Worm (Caenorhabditis elegans) whole organism, young adult: ENCODE results near the gene srab-24.

Source experiments
- B0035.1 ChIP-seq: sonication (generic microtip); optimal IDR thresholded peaks from 2 replicates; lab custom pipeline; 2016; ENCODE audit warnings: missing genetic modification characterization, mild to moderate bottlenecking, missing compliant biosample characterization, missing genotype, missing genetic modification reagents
- D2030.7 ChIP-seq: fragments of 200-800 bp; sonication (Bioruptor generic); IDR thresholded peaks from 2 replicates; pipeline ENCODE4 v1.3.6; 2022; ENCODE audit warnings: missing genetic modification reagents, missing genetic modification characterization, missing compliant biosample characterization
- F22D6.2 ChIP-seq: sonication (generic microtip); optimal IDR thresholded peaks from 2 replicates; lab custom pipeline; 2016; ENCODE audit warnings: mild to moderate bottlenecking, missing genetic modification characterization, missing compliant biosample characterization
- F37B4.10 ChIP-seq: fragments of 200-800 bp; sonication (Bioruptor generic); IDR thresholded peaks from 2 replicates; pipeline ENCODE4 v1.3.6; 2022; ENCODE audit warnings: missing genetic modification characterization, missing compliant biosample characterization
- F39B2.1 ChIP-seq: fragments of 200-800 bp; sonication (Bioruptor generic); IDR thresholded peaks from 2 replicates; pipeline ENCODE4 v1.3.6; 2022; ENCODE audit warnings: missing genetic modification reagents, missing genetic modification characterization, missing compliant biosample characterization
- F55B11.4 ChIP-seq: sonication (generic microtip); optimal IDR thresholded peaks from 2 replicates; lab custom pipeline; 2016; ENCODE audit warnings: missing compliant biosample characterization, missing genetic modification characterization, borderline replicate concordance; ENCODE audit not compliant: insufficient read depth
- F57C9.4 ChIP-seq: sonication (generic microtip); optimal IDR thresholded peaks from 2 replicates; lab custom pipeline; 2017; ENCODE audit warnings: mild to moderate bottlenecking, missing genetic modification characterization, missing compliant biosample characterization
- T26A5.8 ChIP-seq: sonication (generic microtip); optimal IDR thresholded peaks from 2 replicates; lab custom pipeline; 2016; ENCODE audit warnings: missing genetic modification characterization, missing compliant biosample characterization
- Y79H2A.3 ChIP-seq: fragments of 200-800 bp; sonication (Bioruptor generic); conservative IDR thresholded peaks from 2 replicates; pipeline ENCODE4 v1.3.6; 2022; ENCODE audit warnings: missing genetic modification reagents, missing genetic modification characterization, missing compliant biosample characterization
- Y95B8A.8 ChIP-seq: fragments of 200-800 bp; sonication (Bioruptor generic); IDR thresholded peaks from 2 replicates; pipeline ENCODE4 v1.3.6; 2022; ENCODE audit warnings: missing genetic modification reagents, missing genetic modification characterization, missing compliant biosample characterization
- ZK185.1 ChIP-seq: sonication (generic microtip); optimal IDR thresholded peaks from 2 replicates; lab custom pipeline; 2016; ENCODE audit warnings: mild to moderate bottlenecking, missing genetic modification characterization, missing compliant biosample characterization; ENCODE audit not compliant: poor library complexity, severe bottlenecking
- atf-7 ChIP-seq: sonication (generic microtip); optimal IDR thresholded peaks from 2 replicates; lab custom pipeline; 2017; ENCODE audit warnings: mild to moderate bottlenecking, missing genetic modification characterization, missing compliant biosample characterization
- attf-3 ChIP-seq: fragments of 200-800 bp; sonication (Bioruptor generic); conservative IDR thresholded peaks from 2 replicates; pipeline ENCODE4 v1.3.6; 2022; ENCODE audit warnings: missing genetic modification reagents, missing genetic modification characterization, missing compliant biosample characterization
- attf-6 ChIP-seq: fragments of 200-800 bp; sonication (Bioruptor generic); IDR thresholded peaks from 2 replicates; pipeline ENCODE4 v1.3.6; 2022; ENCODE audit warnings: missing genetic modification reagents, missing genetic modification characterization, missing compliant biosample characterization
- bed-2 ChIP-seq: fragments of 200-800 bp; sonication (Bioruptor generic); IDR thresholded peaks from 2 replicates; pipeline ENCODE4 v1.3.6; 2022; ENCODE audit warnings: missing genetic modification reagents, missing genetic modification characterization, missing compliant biosample characterization
- cebp-1 ChIP-seq, 2 experiments: fragments of 200-800 bp in 1 of 2; sonication (Bioruptor generic) in 1 of 2; sonication (generic microtip) in 1 of 2; IDR thresholded peaks in 1 of 2; optimal IDR thresholded peaks in 1 of 2; 2 replicates each; pipeline versions ENCODE4 v1.3.6 to Lab custom; 2017 to 2022; ENCODE audit warnings: missing compliant biosample characterization in 2 of 2, missing genetic modification characterization in 2 of 2, mild to moderate bottlenecking in 1 of 2, missing genetic modification reagents in 1 of 2, moderate library complexity in 1 of 2
- cebp-2 ChIP-seq: fragments of 200-800 bp; sonication (Bioruptor generic); IDR thresholded peaks from 2 replicates; pipeline ENCODE4 v1.3.6; 2022; ENCODE audit warnings: missing genetic modification characterization, missing compliant biosample characterization
- ceh-27 ChIP-seq: fragments of 200-800 bp; sonication (Bioruptor generic); optimal IDR thresholded peaks from 2 replicates; lab custom pipeline; 2018; ENCODE audit warnings: mild to moderate bottlenecking, missing genetic modification characterization, moderate library complexity, missing compliant biosample characterization
- him-1 ChIP-seq: sonication (generic microtip); optimal IDR thresholded peaks from 2 replicates; lab custom pipeline; 2016; ENCODE audit warnings: missing genotype, missing genetic modification reagents, missing genetic modification characterization, missing compliant biosample characterization
- hmg-20 ChIP-seq: fragments of 200-800 bp; sonication (Bioruptor generic); IDR thresholded peaks from 2 replicates; pipeline ENCODE4 v1.3.6; 2022; ENCODE audit warnings: missing genetic modification reagents, missing genetic modification characterization, missing compliant biosample characterization
- hrde-1 ChIP-seq: sonication (generic microtip); optimal IDR thresholded peaks from 2 replicates; lab custom pipeline; 2016; ENCODE audit warnings: missing genetic modification characterization, mild to moderate bottlenecking, missing compliant biosample characterization, moderate library complexity, missing genotype, missing genetic modification reagents, borderline replicate concordance
- hsf-1 ChIP-seq: fragments of 200-800 bp; sonication (Bioruptor generic); IDR thresholded peaks from 2 replicates; pipeline ENCODE4 v1.3.6; 2022; ENCODE audit warnings: missing genetic modification reagents, missing genetic modification characterization, missing compliant biosample characterization
- lag-1 ChIP-seq: fragments of 200-800 bp; sonication (Bioruptor generic); IDR thresholded peaks from 2 replicates; pipeline ENCODE4 v1.3.6; 2022; ENCODE audit warnings: missing genetic modification reagents, missing genetic modification characterization, missing compliant biosample characterization
- let-607 ChIP-seq, 2 experiments: fragments of 200-800 bp in 1 of 2; sonication (Bioruptor generic) in 1 of 2; sonication (generic microtip) in 1 of 2; optimal IDR thresholded peaks; 2 replicates each; lab custom pipeline; 2016 to 2018; ENCODE audit warnings: mild to moderate bottlenecking in 2 of 2, missing compliant biosample characterization in 2 of 2, missing genetic modification characterization in 2 of 2, moderate library complexity in 2 of 2, missing genotype in 1 of 2
- lir-1 ChIP-seq: fragments of 200-800 bp; sonication (Bioruptor generic); conservative IDR thresholded peaks from 2 replicates; pipeline ENCODE4 v1.3.6; 2022; ENCODE audit warnings: missing genetic modification reagents, missing genetic modification characterization, missing compliant biosample characterization
- lsy-27 ChIP-seq: sonication (generic microtip); optimal IDR thresholded peaks from 2 replicates; lab custom pipeline; 2017; ENCODE audit warnings: missing genetic modification characterization, mild to moderate bottlenecking, missing compliant biosample characterization, antibody characterized with exemption, missing genotype, borderline replicate concordance; ENCODE audit not compliant: insufficient read depth
- madf-8 ChIP-seq: fragments of 200-800 bp; sonication (Bioruptor generic); conservative IDR thresholded peaks from 2 replicates; pipeline ENCODE4 v1.3.6; 2022; ENCODE audit warnings: missing genetic modification reagents, missing genetic modification characterization, missing compliant biosample characterization
- mcd-1 ChIP-seq: fragments of 200-800 bp; sonication (Bioruptor generic); IDR thresholded peaks from 2 replicates; pipeline ENCODE4 v1.3.6; 2022; ENCODE audit warnings: missing genetic modification reagents, missing genetic modification characterization, missing compliant biosample characterization
- mxl-1 ChIP-seq: sonication (generic microtip); optimal IDR thresholded peaks from 2 replicates; lab custom pipeline; 2016; ENCODE audit warnings: missing genetic modification characterization, missing compliant biosample characterization
- nfya-2 ChIP-seq: fragments of 200-800 bp; sonication (Bioruptor generic); IDR thresholded peaks from 2 replicates; pipeline ENCODE4 v1.3.6; 2022; ENCODE audit warnings: missing genetic modification reagents, missing genetic modification characterization, missing compliant biosample characterization
- nhr-120 ChIP-seq: fragments of 200-800 bp; sonication (Bioruptor generic); IDR thresholded peaks from 2 replicates; pipeline ENCODE4 v1.3.6; 2022; ENCODE audit warnings: missing genetic modification characterization, missing compliant biosample characterization
- pbrm-1 ChIP-seq: fragments of 200-800 bp; sonication (Bioruptor generic); IDR thresholded peaks from 2 replicates; pipeline ENCODE4 v1.3.6; 2022; ENCODE audit warnings: missing genetic modification reagents, missing genetic modification characterization, missing compliant biosample characterization
- pha-4 ChIP-seq: fragments of 150-350 bp; sonication (generic microtip); optimal IDR thresholded peaks from 2 replicates; lab custom pipeline; 2014; ENCODE audit warnings: missing biosample characterization, missing genetic modification reagents, missing genetic modification characterization
- rcor-1 ChIP-seq: fragments of 200-800 bp; sonication (Bioruptor generic); IDR thresholded peaks from 2 replicates; pipeline ENCODE4 v1.3.6; 2022; ENCODE audit warnings: missing genetic modification reagents, missing genetic modification characterization, missing compliant biosample characterization
- repo-1 ChIP-seq: sonication (generic microtip); optimal IDR thresholded peaks from 2 replicates; lab custom pipeline; 2017; ENCODE audit warnings: mild to moderate bottlenecking, missing genetic modification characterization, missing compliant biosample characterization
- snpc-3.4 ChIP-seq: sonication (generic microtip); optimal IDR thresholded peaks from 2 replicates; lab custom pipeline; 2017; ENCODE audit warnings: missing genetic modification characterization, mild to moderate bottlenecking, missing compliant biosample characterization, antibody characterized with exemption, moderate library complexity, missing genotype, missing genetic modification reagents
- unc-130 ChIP-seq: sonication (generic microtip); optimal IDR thresholded peaks from 2 replicates; lab custom pipeline; 2016; ENCODE audit warnings: missing genetic modification reagents, missing genetic modification characterization, missing compliant biosample characterization
- xnd-1 ChIP-seq: sonication (generic microtip); optimal IDR thresholded peaks from 2 replicates; lab custom pipeline; 2016; ENCODE audit warnings: missing genotype, missing genetic modification reagents, missing genetic modification characterization, missing compliant biosample characterization
- zim-3 ChIP-seq: sonication (generic microtip); optimal IDR thresholded peaks from 2 replicates; lab custom pipeline; 2017; ENCODE audit warnings: mild to moderate bottlenecking, missing genetic modification characterization, moderate library complexity, missing compliant biosample characterization
- ztf-22 ChIP-seq: fragments of 200-800 bp; sonication (Bioruptor generic); optimal IDR thresholded peaks from 2 replicates; lab custom pipeline; 2018; ENCODE audit warnings: mild to moderate bottlenecking, missing genetic modification characterization, moderate library complexity, missing compliant biosample characterization
- ztf-28 ChIP-seq: fragments of 200-800 bp; sonication (Bioruptor generic); IDR thresholded peaks from 2 replicates; pipeline ENCODE4 v1.3.6; 2022; ENCODE audit warnings: missing genetic modification reagents, missing genetic modification characterization, missing compliant biosample characterization
- ztf-3 ChIP-seq: fragments of 200-800 bp; sonication (Bioruptor generic); optimal IDR thresholded peaks from 2 replicates; lab custom pipeline; 2018; ENCODE audit warnings: mild to moderate bottlenecking, missing genetic modification characterization, missing compliant biosample characterization

Gene srab-24

DNA sequence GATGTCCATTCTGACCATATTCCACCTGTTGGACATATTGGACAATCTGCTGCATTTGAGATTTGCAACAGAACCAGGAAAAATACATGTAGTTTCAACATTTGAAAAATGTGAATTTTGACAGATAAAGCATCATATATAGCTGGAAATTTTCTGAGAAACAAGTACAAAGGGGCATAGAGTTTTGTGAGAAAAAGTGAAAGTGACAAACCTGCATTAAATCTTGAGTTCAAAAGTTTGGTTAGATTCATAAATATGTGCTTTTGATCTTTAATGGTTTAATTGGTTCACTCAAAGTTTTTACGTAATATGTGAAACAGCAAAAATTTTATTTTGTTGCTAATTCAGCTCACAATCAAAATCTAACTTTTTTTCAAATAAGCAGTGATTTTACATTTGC, 21.9 kb downstream of the srab-24 start, which contains the start of gene F02H6.7:
TSS of gene F02H6.7 (minus strand) at position 101 of the 400 bp plus-strand sequence.
- no peak for TF ChIP-seq F22D6.2 (tag; lab: Kevin White, UChicago)
- no peak for TF ChIP-seq pbrm-1 (GFP tag; lab: Robert Waterston, UW)
- no peak for TF ChIP-seq cebp-1 (GFP tag; IDR thresholded peaks at IDR 0.05; lab: Robert Waterston, UW)
- no peak for TF ChIP-seq cebp-1 (tag; optimal IDR thresholded peaks at IDR 0.05; lab: Kevin White, UChicago)
- no peak for TF ChIP-seq madf-8 (GFP tag; lab: Robert Waterston, UW)

DNA sequence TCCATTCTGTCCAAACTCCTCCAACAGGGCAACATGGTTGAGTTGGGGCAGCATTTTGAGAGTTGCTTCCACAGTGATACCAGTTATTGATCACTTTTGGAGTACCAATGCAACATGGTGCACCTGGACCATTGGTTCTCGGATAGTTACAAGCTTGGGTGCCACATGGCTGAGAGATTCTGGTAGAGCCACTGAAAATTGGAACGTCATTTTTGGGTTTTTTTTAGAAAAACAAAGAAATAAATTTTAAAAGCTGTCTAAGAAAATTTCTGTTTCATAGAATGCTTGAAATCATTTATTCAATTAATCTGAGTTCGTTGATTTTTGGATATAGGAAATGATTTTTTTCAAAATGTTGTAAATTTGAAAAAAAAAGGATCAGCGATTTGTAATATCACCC, 22.9 kb downstream of the srab-24 start:
- TF ChIP-seq lsy-27 (tag; lab: Kevin White, UChicago) (no peak), repo-1 (tag; lab: Kevin White, UChicago) (no peak), nhr-120 (GFP tag; lab: Robert Waterston, UW) (no peak), him-1 (no peak), lag-1 (no peak), ztf-3 (GFP tag; lab: Kevin White, UChicago) (no peak), hrde-1 (tag; lab: Kevin White, UChicago) (no peak), rcor-1 (no peak), attf-6 (GFP tag; lab: Robert Waterston, UW) (0 out of 2 replicates have a peak, but pooled peaks have one; percentile 21)

DNA sequence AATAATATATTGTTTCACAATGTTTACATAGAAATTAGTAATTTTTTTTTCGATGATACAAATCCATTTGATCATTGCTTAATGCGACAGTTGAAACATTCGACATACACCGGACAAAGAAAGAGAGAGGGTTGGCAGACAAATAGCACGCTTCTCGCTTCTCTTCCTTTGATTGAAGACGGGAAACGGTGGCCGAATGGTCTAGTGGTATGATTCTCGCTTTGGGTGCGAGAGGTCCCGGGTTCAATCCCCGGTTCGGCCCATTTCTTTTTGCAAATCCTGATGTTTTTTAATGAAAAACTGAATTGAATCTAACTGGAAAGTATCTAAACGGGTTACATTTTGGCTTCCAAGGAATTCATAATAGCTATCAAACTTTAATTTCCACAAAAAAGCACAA, 25.1 kb downstream of the srab-24 start:
- TF ChIP-seq let-607 (tag; optimal IDR thresholded peaks at IDR 0.05; lab: Kevin White, UChicago) (no peak), F57C9.4 (tag; lab: Kevin White, UChicago) (no peak), ceh-27 (no peak), cebp-1 (GFP tag; IDR thresholded peaks at IDR 0.05; lab: Robert Waterston, UW) (peak; percentile 45; the same call in 1 of the 2 replicates), cebp-1 (tag; optimal IDR thresholded peaks at IDR 0.05; lab: Kevin White, UChicago) (no peak), Y79H2A.3 (GFP tag; lab: Robert Waterston, UW) (0 out of 2 replicates have a peak, but pooled peaks have one; percentile 41), ztf-28 (0 out of 2 replicates have a peak, but pooled peaks have one; percentile 61), F39B2.1 (GFP tag; lab: Robert Waterston, UW) (no peak), attf-6 (GFP tag; lab: Robert Waterston, UW) (peak; percentile 100), attf-3 (GFP tag; lab: Robert Waterston, UW) (no peak), mxl-1 (tag; lab: Kevin White, UChicago) (peak; percentile 91), cebp-2 (peak; percentile 94), ztf-22 (GFP tag; lab: Kevin White, UChicago) (no peak), hsf-1 (GFP tag; lab: Robert Waterston, UW) (peak; percentile 64; the same call in 1 of the 2 replicates), mcd-1 (GFP tag; lab: Robert Waterston, UW) (no peak; the same call in none of the 2 replicates), snpc-3.4 (tag; lab: Kevin White, UChicago) (peak; percentile 62), atf-7 (peak; percentile 34), D2030.7 (GFP tag; lab: Robert Waterston, UW) (peak; percentile 76), pha-4 (no peak), xnd-1 (tag; lab: Kevin White, UChicago) (no peak), repo-1 (tag; lab: Kevin White, UChicago) (peak; percentile 44), nfya-2 (no peak), lsy-27 (tag; lab: Kevin White, UChicago) (peak; percentile 44), zim-3 (tag; lab: Kevin White, UChicago) (peak; percentile 4), lir-1 (GFP tag; lab: Robert Waterston, UW) (no peak), hmg-20 (GFP tag; lab: Robert Waterston, UW) (peak; percentile 56; the same call in 1 of the 2 replicates), B0035.1 (tag; lab: Kevin White, UChicago) (no peak), F55B11.4 (tag; lab: Kevin White, UChicago) (no peak), T26A5.8 (tag; lab: Kevin White, UChicago) (no peak), lag-1 (no peak), unc-130 (GFP tag; lab: Kevin White, UChicago) (no peak), F37B4.10 (GFP tag; lab: Robert Waterston, UW) (no peak), Y95B8A.8 (GFP tag; lab: Robert Waterston, UW) (no peak), bed-2 (GFP tag; lab: Robert Waterston, UW) (0 out of 2 replicates have a peak, but pooled peaks have one; percentile 40), ZK185.1 (tag; lab: Kevin White, UChicago) (peak; percentile 42)
